Fruit fly (Drosophila melanogaster): ENCODE data around the gene CG11986.

dm6 chr3R:9039448-9039847 is 24.2 kb downstream of the CG11986 start, which contains the start of gene neur:
- TF ChIP-seq CG8478 (optimal IDR thresholded peaks at IDR 0.05) (no peak), CTCF (optimal IDR thresholded peaks at IDR 0.05) (no peak)
